Fruit fly (Drosophila melanogaster) whole organism, embryonic: ENCODE measurements around the gene CG14195.

Source experiments
- CG1024 ChIP-seq: fragments of 200-800 bp; sonication (Bioruptor generic); IDR thresholded peaks from 2 replicates; pipeline ENCODE4 v1.3.6; 2022; ENCODE audit warnings: missing biosample characterization, missing genetic modification characterization
- CG10979 ChIP-seq: fragments of 200-800 bp; sonication (Bioruptor generic); optimal IDR thresholded peaks from 2 replicates; lab custom pipeline; 2018; ENCODE audit warnings: missing biosample characterization, mild to moderate bottlenecking, missing genetic modification characterization, moderate library complexity
- CG11085 ChIP-seq: fragments of 200-800 bp; sonication (Bioruptor generic); IDR thresholded peaks from 2 replicates; pipeline ENCODE4 v1.3.6; 2022; ENCODE audit warnings: missing biosample characterization, missing genetic modification characterization
- CG11398 ChIP-seq: fragments of 200-800 bp; sonication (Bioruptor generic); optimal IDR thresholded peaks from 2 replicates; lab custom pipeline; 2016; ENCODE audit warnings: missing biosample characterization, missing genetic modification characterization
- CG12659 ChIP-seq: fragments of 200-800 bp; sonication (Bioruptor generic); optimal IDR thresholded peaks from 3 replicates; lab custom pipeline; 2017; ENCODE audit warnings: mild to moderate bottlenecking, missing biosample characterization, missing genetic modification reagents, missing genetic modification characterization
- CG12744 ChIP-seq: fragments of 200-800 bp; sonication (Bioruptor generic); optimal IDR thresholded peaks from 2 replicates; lab custom pipeline; 2016; ENCODE audit warnings: missing biosample characterization, missing genetic modification characterization
- CG13624 ChIP-seq: fragments of 200-800 bp; sonication (Bioruptor generic); optimal IDR thresholded peaks from 2 replicates; lab custom pipeline; 2016; ENCODE audit warnings: missing biosample characterization, missing genetic modification characterization
- CG1529 ChIP-seq: fragments of 200-800 bp; sonication (Bioruptor generic); optimal IDR thresholded peaks from 3 replicates; lab custom pipeline; 2018; ENCODE audit warnings: missing biosample characterization, missing genetic modification characterization
- CG1603 ChIP-seq: fragments of 200-800 bp; sonication (Bioruptor generic); optimal IDR thresholded peaks from 2 replicates; lab custom pipeline; 2019; ENCODE audit warnings: missing biosample characterization, mild to moderate bottlenecking, missing genetic modification characterization, moderate library complexity
- CG2875 ChIP-seq: fragments of 200-800 bp; sonication (Bioruptor generic); optimal IDR thresholded peaks from 2 replicates; lab custom pipeline; 2017; ENCODE audit warnings: missing biosample characterization, mild to moderate bottlenecking, missing genetic modification characterization, missing genetic modification reagents
- CG33557 ChIP-seq: fragments of 200-800 bp; sonication (Bioruptor generic); optimal IDR thresholded peaks from 2 replicates; lab custom pipeline; 2019; ENCODE audit warnings: missing biosample characterization, mild to moderate bottlenecking, missing genetic modification characterization, moderate library complexity
- CG34376 ChIP-seq: fragments of 200-800 bp; sonication (Bioruptor generic); optimal IDR thresholded peaks from 2 replicates; lab custom pipeline; 2018; ENCODE audit warnings: missing biosample characterization, mild to moderate bottlenecking, missing genetic modification characterization
- CG34422 ChIP-seq: fragments of 200-800 bp; sonication (Bioruptor generic); IDR thresholded peaks from 3 replicates; pipeline ENCODE4 v1.3.6; 2022; ENCODE audit warnings: missing biosample characterization, missing genetic modification characterization
- CG3847 ChIP-seq: fragments of 200-800 bp; sonication (Bioruptor generic); IDR thresholded peaks from 2 replicates; pipeline ENCODE4 v1.3.6; 2022; ENCODE audit warnings: missing biosample characterization, missing genetic modification characterization
- CG5953 ChIP-seq: fragments of 200-800 bp; sonication (Bioruptor generic); IDR thresholded peaks from 2 replicates; pipeline ENCODE4 v1.3.6; 2022; ENCODE audit warnings: missing biosample characterization, missing genetic modification characterization
- CG7839 ChIP-seq: fragments of 200-800 bp; sonication (Bioruptor generic); optimal IDR thresholded peaks from 3 replicates; lab custom pipeline; 2018; ENCODE audit warnings: missing biosample characterization, mild to moderate bottlenecking, missing genetic modification characterization, moderate library complexity
- CG8924 ChIP-seq: fragments of 200-800 bp; optimal IDR thresholded peaks from 3 replicates; lab custom pipeline; 2019; ENCODE audit warnings: missing biosample characterization, mild to moderate bottlenecking, missing genetic modification characterization, moderate library complexity
- CG9609 ChIP-seq: fragments of 200-800 bp; sonication (Bioruptor generic); optimal IDR thresholded peaks from 3 replicates; lab custom pipeline; 2016; ENCODE audit warnings: missing biosample characterization, missing genetic modification characterization
- CG9727 ChIP-seq: fragments of 200-800 bp; sonication (Bioruptor generic); optimal IDR thresholded peaks from 3 replicates; lab custom pipeline; 2017; ENCODE audit warnings: missing biosample characterization, mild to moderate bottlenecking, missing genetic modification characterization
- CG9817 ChIP-seq: fragments of 200-800 bp; sonication (Bioruptor generic); optimal IDR thresholded peaks from 2 replicates; lab custom pipeline; 2018; ENCODE audit warnings: missing biosample characterization, mild to moderate bottlenecking, missing genetic modification characterization, moderate library complexity
- Chrac-16 ChIP-seq: fragments of 200-800 bp; sonication (Bioruptor generic); optimal IDR thresholded peaks from 3 replicates; lab custom pipeline; 2016; ENCODE audit warnings: missing biosample characterization, missing genetic modification characterization
- Fer2 ChIP-seq: fragments of 200-800 bp; sonication (Bioruptor generic); optimal IDR thresholded peaks from 2 replicates; lab custom pipeline; 2018; ENCODE audit warnings: missing biosample characterization, mild to moderate bottlenecking, missing genetic modification characterization, moderate library complexity
- HLH54F ChIP-seq: fragments of 200-800 bp; sonication (Bioruptor generic); optimal IDR thresholded peaks from 3 replicates; lab custom pipeline; 2016; ENCODE audit warnings: missing biosample characterization, missing genetic modification characterization
- Hr39 ChIP-seq: fragments of >200 bp; optimal IDR thresholded peaks from 2 replicates; lab custom pipeline; 2017
- Mad ChIP-seq: fragments of 200-800 bp; sonication (Bioruptor generic); optimal IDR thresholded peaks from 2 replicates; lab custom pipeline; 2016; ENCODE audit warnings: missing biosample characterization, missing genetic modification characterization
- NC2α ChIP-seq: fragments of 200-800 bp; sonication (Bioruptor generic); optimal IDR thresholded peaks from 2 replicates; lab custom pipeline; 2016; ENCODE audit warnings: missing biosample characterization, missing genetic modification characterization
- Nf-YC ChIP-seq: fragments of 200-800 bp; optimal IDR thresholded peaks from 3 replicates; lab custom pipeline; 2019; ENCODE audit warnings: missing biosample characterization, mild to moderate bottlenecking, missing genetic modification characterization, moderate library complexity
- Optix ChIP-seq: fragments of 200-800 bp; sonication (Bioruptor generic); IDR thresholded peaks from 3 replicates; pipeline ENCODE4 v1.3.6; 2022; ENCODE audit warnings: missing biosample characterization, missing genetic modification characterization
- Rx ChIP-seq: fragments of 200-800 bp; sonication (Bioruptor generic); IDR thresholded peaks from 2 replicates; pipeline ENCODE4 v1.3.6; 2022; ENCODE audit warnings: missing biosample characterization, missing genetic modification characterization
- ab ChIP-seq: fragments of 200-800 bp; sonication (Bioruptor generic); optimal IDR thresholded peaks from 2 replicates; lab custom pipeline; 2016; ENCODE audit warnings: missing biosample characterization, missing genetic modification characterization
- az2 ChIP-seq: fragments of 200-800 bp; sonication (Bioruptor generic); optimal IDR thresholded peaks from 3 replicates; lab custom pipeline; 2016; ENCODE audit warnings: missing biosample characterization, missing genetic modification characterization
- caup ChIP-seq: fragments of 200-800 bp; sonication (Bioruptor generic); optimal IDR thresholded peaks from 3 replicates; lab custom pipeline; 2017; ENCODE audit warnings: missing biosample characterization, mild to moderate bottlenecking, missing genetic modification characterization, moderate library complexity; ENCODE audit not compliant: severe bottlenecking
- da ChIP-seq: fragments of 200-800 bp; sonication (Bioruptor generic); optimal IDR thresholded peaks from 2 replicates; lab custom pipeline; 2016; ENCODE audit warnings: missing biosample characterization, missing genetic modification characterization
- dmrt99B ChIP-seq: fragments of 200-800 bp; sonication (Bioruptor generic); optimal IDR thresholded peaks from 2 replicates; lab custom pipeline; 2018; ENCODE audit warnings: missing biosample characterization, mild to moderate bottlenecking, missing genetic modification characterization, moderate library complexity
- dpn ChIP-seq, 2 experiments: fragments of 200-800 bp; sonication (Bioruptor generic); optimal IDR thresholded peaks; 3 replicates each; lab custom pipeline; 2016; ENCODE audit warnings: missing biosample characterization in 2 of 2, missing genetic modification characterization in 2 of 2
- esg ChIP-seq: fragments of 200-800 bp; sonication (Bioruptor generic); conservative IDR thresholded peaks from 2 replicates; pipeline ENCODE4 v1.3.6; 2022; ENCODE audit warnings: missing biosample characterization, missing genetic modification characterization
- fru ChIP-seq: fragments of >200 bp; optimal IDR thresholded peaks from 2 replicates; lab custom pipeline; 2017
- hkb ChIP-seq, 2 experiments: fragments of 200-800 bp in 1 of 2; fragments of >200 bp in 1 of 2; sonication (Bioruptor generic) in 1 of 2; IDR thresholded peaks in 1 of 2; optimal IDR thresholded peaks in 1 of 2; 2 replicates each; pipeline versions ENCODE4 v1.3.6 to Lab custom; 2017 to 2022; ENCODE audit warnings: missing biosample characterization in 1 of 2, missing genetic modification characterization in 1 of 2
- ken ChIP-seq: fragments of 200-800 bp; sonication (Bioruptor generic); IDR thresholded peaks from 3 replicates; pipeline ENCODE4 v1.3.6; 2022; ENCODE audit warnings: missing biosample characterization, missing genetic modification characterization
- maf-S ChIP-seq: fragments of 200-800 bp; sonication (Bioruptor generic); optimal IDR thresholded peaks from 2 replicates; lab custom pipeline; 2016; ENCODE audit warnings: missing biosample characterization, missing genetic modification characterization
- pan ChIP-seq, 4 experiments: fragments of >200 bp in 3 of 4; fragments of 200-800 bp in 1 of 4; sonication (Bioruptor generic) in 1 of 4; optimal IDR thresholded peaks in 3 of 4; IDR thresholded peaks in 1 of 4; 2 replicates each; pipeline versions ENCODE4 v1.3.6 to Lab custom; 2017 to 2022; ENCODE audit warnings: missing biosample characterization in 2 of 4, missing genetic modification characterization in 2 of 4, mixed read lengths in 1 of 4
- sd ChIP-seq: fragments of 200-800 bp; sonication (Bioruptor generic); optimal IDR thresholded peaks from 3 replicates; lab custom pipeline; 2018; ENCODE audit warnings: missing biosample characterization, mild to moderate bottlenecking, missing genetic modification characterization, moderate library complexity
- ttk ChIP-seq: fragments of 200-800 bp; sonication (Bioruptor generic); IDR thresholded peaks from 2 replicates; pipeline ENCODE4 v2.1.2; 2022; ENCODE audit warnings: missing biosample characterization, missing genetic modification characterization
- wek ChIP-seq: fragments of 200-800 bp; sonication (Bioruptor generic); optimal IDR thresholded peaks from 3 replicates; lab custom pipeline; 2018; ENCODE audit warnings: missing biosample characterization, mild to moderate bottlenecking, missing genetic modification characterization, moderate library complexity
- zf30C ChIP-seq: fragments of 200-800 bp; sonication (Bioruptor generic); optimal IDR thresholded peaks from 3 replicates; lab custom pipeline; 2018; ENCODE audit warnings: missing biosample characterization, mild to moderate bottlenecking, missing genetic modification characterization

The CG14195 gene

dm6 chrX:19187624-19188085 lies 24.2 kb downstream of the CG14195 start, which contains the start of gene Mec2 (continued):
- TF ChIP-seq dmrt99B (tag; lab: Kevin White, UChicago), result peak; percentile 56
- TF ChIP-seq CG34376, result no peak
- no peak for TF ChIP-seq hkb (optimal IDR thresholded peaks at IDR 0.05; lab: Kevin White, UChicago)
- TF ChIP-seq hkb (GFP tag; IDR thresholded peaks at IDR 0.05; lab: Robert Waterston, UW), result peak; percentile 55
- peak; percentile 8 for TF ChIP-seq wek
- no peak for TF ChIP-seq CG12744
- TF ChIP-seq Hr39 (lab: Kevin White, UChicago), result no peak
- TF ChIP-seq Fer2 (tag; lab: Kevin White, UChicago), result no peak
- TF ChIP-seq pan (optimal IDR thresholded peaks at IDR 0.05; lab: Kevin White, UChicago), result no peak
- peak in 1 of 2 experiments; percentile 52 for TF ChIP-seq pan (GFP tag; optimal IDR thresholded peaks at IDR 0.05 in 1 of 2, IDR thresholded peaks at IDR 0.05 in 1 of 2)
- TF ChIP-seq ttk (GFP tag; lab: Robert Waterston, UW), result no peak
- TF ChIP-seq dpn (GFP tag; optimal IDR thresholded peaks at IDR 0.05; lab: Kevin White, UChicago), result peak; percentile 9 to 79
- TF ChIP-seq CG11398 (GFP tag; lab: Kevin White, UChicago), result peak; percentile 42
- peak; percentile 73 for TF ChIP-seq CG7839
- peak; percentile 63; the same call in 2 of the 3 replicates for TF ChIP-seq Optix
- peak; percentile 58 for TF ChIP-seq esg (GFP tag; lab: Robert Waterston, UW)
- TF ChIP-seq ken (GFP tag; lab: Robert Waterston, UW), result peak; percentile 73
- no peak for TF ChIP-seq caup (GFP tag; lab: Kevin White, UChicago)
- TF ChIP-seq CG1603 (tag; lab: Kevin White, UChicago), result peak; percentile 74
- peak; percentile 55 for TF ChIP-seq CG12659
- 0 out of 2 replicates have a peak, but pooled peaks have one; percentile 25 for TF ChIP-seq CG1024 (GFP tag; lab: Robert Waterston, UW)
- TF ChIP-seq CG9609 (GFP tag; lab: Kevin White, UChicago), result peak; percentile 59
- TF ChIP-seq maf-S (GFP tag; lab: Kevin White, UChicago), result peak; percentile 35
- TF ChIP-seq CG34422, result peak; percentile 32; the same call in 1 of the 3 replicates
- TF ChIP-seq Mad (GFP tag; lab: Kevin White, UChicago), result peak; percentile 1
- no peak for TF ChIP-seq CG11085 (GFP tag; lab: Robert Waterston, UW)
- TF ChIP-seq CG10979 (tag; lab: Kevin White, UChicago), result peak; percentile 39
- TF ChIP-seq CG3847 (GFP tag; lab: Robert Waterston, UW), result peak; percentile 39; the same call in 1 of the 2 replicates
- TF ChIP-seq CG8924, result peak; percentile 22
- no peak for TF ChIP-seq Nf-YC (tag; lab: Kevin White, UChicago)
- peak; percentile 2 for TF ChIP-seq ab
- peak; percentile 36 for TF ChIP-seq CG9817
- no peak for TF ChIP-seq fru
- TF ChIP-seq HLH54F (GFP tag; lab: Kevin White, UChicago), result peak; percentile 10
- peak; percentile 20 for TF ChIP-seq CG13624 (GFP tag; lab: Kevin White, UChicago)
- peak; percentile 56 for TF ChIP-seq az2 (GFP tag; lab: Kevin White, UChicago)
- peak; percentile 12 for TF ChIP-seq CG1529 (GFP tag; lab: Kevin White, UChicago)
- peak; percentile 43 for TF ChIP-seq CG2875 (GFP tag; lab: Kevin White, UChicago)
- TF ChIP-seq CG5953, result peak; percentile 50; the same call in 1 of the 2 replicates
- TF ChIP-seq CG33557 (GFP tag; lab: Kevin White, UChicago), result no peak
- TF ChIP-seq zf30C, result peak; percentile 66
- peak; percentile 46 for TF ChIP-seq sd (tag; lab: Kevin White, UChicago)
- peak; percentile 31 for TF ChIP-seq CG9727 (GFP tag; lab: Kevin White, UChicago)
- peak; percentile 63 for TF ChIP-seq Chrac-16 (GFP tag; lab: Kevin White, UChicago)
- TF ChIP-seq da (GFP tag; lab: Kevin White, UChicago), result no peak
- no peak for TF ChIP-seq NC2α (GFP tag; lab: Kevin White, UChicago)
- peak; percentile 43; the same call in 1 of the 2 replicates for TF ChIP-seq Rx (GFP tag; lab: Robert Waterston, UW)
